Fruit fly (Drosophila melanogaster) Kc167 (cell line): ENCODE results near the gene Jhbp7.

Source experiments
- Myc ChIP-seq: fragments of >200 bp; optimal IDR thresholded peaks from 2 replicates; lab custom pipeline; 2017; ENCODE audit warnings: missing external identifiers
- Sin3A ChIP-seq: fragments of >200 bp; optimal IDR thresholded peaks from 2 replicates; lab custom pipeline; 2018; ENCODE audit warnings: missing external identifiers
- h ChIP-seq: fragments of >200 bp; optimal IDR thresholded peaks from 3 replicates; lab custom pipeline; 2018; ENCODE audit warnings: missing external identifiers
- insv ChIP-seq: fragments of >200 bp; optimal IDR thresholded peaks from 3 replicates; lab custom pipeline; 2018; ENCODE audit warnings: missing external identifiers
- psq ChIP-seq: fragments of >200 bp; optimal IDR thresholded peaks from 2 replicates; lab custom pipeline; 2017; ENCODE audit warnings: missing external identifiers
- ttk ChIP-seq: sonication (Bioruptor generic); optimal IDR thresholded peaks from 2 replicates; lab custom pipeline; 2017; ENCODE audit warnings: missing external identifiers

Gene Jhbp7

dm6 chr3R:25237314-25237713 is at the start of gene Jhbp7:
Gene Jhbp7 (plus strand): TSS chr3R:25237614.
- TF ChIP-seq insv (lab: Kevin White, UChicago) = no peak
- TF ChIP-seq psq (lab: Kevin White, UChicago) = no peak
- no peak for TF ChIP-seq h (lab: Kevin White, UChicago)
- no peak for TF ChIP-seq Myc (lab: Kevin White, UChicago)
- no peak for TF ChIP-seq Sin3A (lab: Kevin White, UChicago)
- TF ChIP-seq ttk = no peak

DNA sequence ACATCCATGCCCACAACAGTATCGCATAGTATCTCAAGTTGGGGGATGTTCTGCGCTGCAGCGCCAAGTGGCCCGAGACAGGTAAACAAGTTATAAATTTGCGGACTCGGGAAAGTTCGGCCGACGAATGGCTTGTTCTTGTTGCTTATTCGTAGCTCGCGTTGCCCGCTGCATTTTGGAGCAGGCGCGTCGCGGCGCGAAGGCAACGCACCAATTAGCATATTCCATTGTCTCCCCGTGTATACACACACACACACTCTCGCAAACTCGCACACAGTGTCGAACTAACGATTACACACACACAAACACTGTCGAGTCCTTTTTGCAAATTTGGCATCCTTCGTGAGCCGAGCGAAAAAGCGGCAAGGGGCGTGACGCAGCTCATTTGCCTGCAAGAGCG is 48.4 kb upstream of the Jhbp7 start:
- no peak for TF ChIP-seq Sin3A (lab: Kevin White, UChicago)
- no peak for TF ChIP-seq insv (lab: Kevin White, UChicago)
- no peak for TF ChIP-seq h (lab: Kevin White, UChicago)
- TF ChIP-seq ttk = no peak
- no peak for TF ChIP-seq psq (lab: Kevin White, UChicago)
- no peak for TF ChIP-seq Myc (lab: Kevin White, UChicago)

DNA sequence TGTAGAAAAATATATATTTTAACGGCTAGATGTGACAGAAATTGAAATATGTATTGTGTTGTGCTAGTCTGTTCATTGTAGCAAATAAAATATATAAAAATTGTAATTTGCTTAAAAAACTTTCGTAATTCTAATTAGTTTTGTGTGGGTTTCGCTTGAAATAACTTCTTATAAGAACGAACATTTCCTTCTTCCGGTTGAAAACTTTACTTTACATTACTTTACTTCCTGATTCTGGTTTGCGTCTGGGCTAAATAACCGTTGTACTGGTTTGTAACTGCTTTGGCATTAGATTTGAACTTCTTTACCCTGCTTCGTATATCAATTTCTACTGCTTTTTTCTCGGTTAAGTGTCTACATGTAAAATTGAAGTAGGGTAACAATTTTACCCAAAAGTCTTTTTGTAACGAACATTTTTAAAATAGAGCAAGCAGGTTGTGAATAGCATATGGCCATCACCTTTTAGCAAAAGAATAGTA is 43.6 kb upstream of the Jhbp7 start, which contains the start of gene lobo:
Gene lobo, minus strand, starts transcription at position 51 of the 479 bp plus-strand sequence.
- TF ChIP-seq Myc (lab: Kevin White, UChicago) (no peak), h (lab: Kevin White, UChicago) (no peak), Sin3A (lab: Kevin White, UChicago) (no peak), ttk (no peak), psq (lab: Kevin White, UChicago) (no peak), insv (lab: Kevin White, UChicago) (no peak)

dm6 chr3R:25194723-25195577 is 42.5 kb upstream of the Jhbp7 start, which contains the start of gene CG13653:
Gene CG13653 (plus strand): TSS chr3R:25195527.
- no peak for TF ChIP-seq Myc (lab: Kevin White, UChicago)
- TF ChIP-seq Sin3A (lab: Kevin White, UChicago) = no peak
- TF ChIP-seq ttk = no peak
- no peak for TF ChIP-seq psq (lab: Kevin White, UChicago)
- TF ChIP-seq h (lab: Kevin White, UChicago) = no peak
- no peak for TF ChIP-seq insv (lab: Kevin White, UChicago)

- no peak for TF ChIP-seq insv (lab: Kevin White, UChicago)
- TF ChIP-seq Sin3A (lab: Kevin White, UChicago) = no peak
- TF ChIP-seq ttk = no peak
- TF ChIP-seq Myc (lab: Kevin White, UChicago) = no peak
- no peak for TF ChIP-seq psq (lab: Kevin White, UChicago)
- no peak for TF ChIP-seq h (lab: Kevin White, UChicago)
Measured at dm6 chr3R:25199321-25199868, 38.0 kb upstream of the Jhbp7 start, which contains the start of gene CG13654. Gene CG13654 (plus strand): TSS chr3R:25199818.

- TF ChIP-seq Sin3A (lab: Kevin White, UChicago) (no peak), psq (lab: Kevin White, UChicago) (no peak), ttk (no peak), h (lab: Kevin White, UChicago) (no peak), insv (lab: Kevin White, UChicago) (no peak), Myc (lab: Kevin White, UChicago) (no peak)
Measured at dm6 chr3R:25205413-25205977, 31.9 kb upstream of the Jhbp7 start.

- no peak for TF ChIP-seq Sin3A (lab: Kevin White, UChicago)
- TF ChIP-seq psq (lab: Kevin White, UChicago) = no peak
- no peak for TF ChIP-seq h (lab: Kevin White, UChicago)
- TF ChIP-seq Myc (lab: Kevin White, UChicago) = no peak
- no peak for TF ChIP-seq insv (lab: Kevin White, UChicago)
- no peak for TF ChIP-seq ttk
Measured at dm6 chr3R:25207405-25208003, 29.9 kb upstream of the Jhbp7 start.

- TF ChIP-seq Sin3A (lab: Kevin White, UChicago) = no peak
Measured at dm6 chr3R:25208042-25208766, 29.2 kb upstream of the Jhbp7 start, which contains the start of gene Cad96Ca. Gene Cad96Ca (minus strand): TSS chr3R:25208283.

- TF ChIP-seq insv (lab: Kevin White, UChicago) = no peak
- no peak for TF ChIP-seq ttk
- no peak for TF ChIP-seq h (lab: Kevin White, UChicago)
- TF ChIP-seq psq (lab: Kevin White, UChicago) = no peak
- no peak for TF ChIP-seq Sin3A (lab: Kevin White, UChicago)
- no peak for TF ChIP-seq Myc (lab: Kevin White, UChicago)
Measured at dm6 chr3R:25208767-25209075, 28.7 kb upstream of the Jhbp7 start.

DNA sequence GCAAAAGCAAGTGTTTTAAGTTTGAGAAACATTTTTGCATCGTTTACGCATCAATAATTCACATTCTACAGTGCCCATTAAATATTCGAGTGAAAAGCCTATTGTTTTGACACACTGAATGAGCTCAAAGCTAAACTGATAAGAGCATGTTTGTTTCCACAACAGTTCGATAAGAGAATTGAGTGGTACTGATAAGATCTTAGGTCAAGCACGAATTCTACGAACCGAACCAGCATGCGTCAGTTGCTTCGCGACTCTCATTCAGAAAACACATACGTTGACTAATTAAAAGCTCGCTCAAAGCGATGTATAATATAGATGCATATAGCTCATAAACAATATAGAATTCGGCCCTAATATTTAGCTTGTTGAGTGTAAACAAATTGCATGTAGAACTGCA is 28.2 kb upstream of the Jhbp7 start:
- TF ChIP-seq Sin3A (lab: Kevin White, UChicago) (no peak), ttk (no peak), Myc (lab: Kevin White, UChicago) (no peak), insv (lab: Kevin White, UChicago) (no peak), h (lab: Kevin White, UChicago) (no peak), psq (lab: Kevin White, UChicago) (no peak)

- TF ChIP-seq ttk (no peak), psq (lab: Kevin White, UChicago) (no peak), Sin3A (lab: Kevin White, UChicago) (no peak), Myc (lab: Kevin White, UChicago) (no peak), insv (lab: Kevin White, UChicago) (no peak), h (lab: Kevin White, UChicago) (no peak)
Measured at dm6 chr3R:25215123-25215522, 22.3 kb upstream of the Jhbp7 start, which contains the start of gene Saysd1. Gene Saysd1 (minus strand): TSS chr3R:25215188.
